Worm (Caenorhabditis elegans) whole organism, early embryonic: ENCODE results near the gene cul-4.

Experiments used
- aly-1 ChIP-seq: sonication (generic microtip); optimal IDR thresholded peaks from 2 replicates; lab custom pipeline; 2016; ENCODE audit warnings: missing genetic modification characterization, missing compliant biosample characterization
- ama-1 ChIP-seq: fragments of 150-350 bp; optimal IDR thresholded peaks from 2 replicates; lab custom pipeline; 2014
- ceh-36 ChIP-seq: sonication (generic microtip); optimal IDR thresholded peaks from 2 replicates; lab custom pipeline; 2016; ENCODE audit warnings: missing genetic modification characterization, inconsistent platforms, missing compliant biosample characterization
- ets-7 ChIP-seq: sonication (generic microtip); optimal IDR thresholded peaks from 2 replicates; lab custom pipeline; 2016; ENCODE audit warnings: missing genotype, missing genetic modification characterization, missing compliant biosample characterization
- flt-1 ChIP-seq: fragments of 200-800 bp; sonication (Bioruptor generic); IDR thresholded peaks from 2 replicates; pipeline ENCODE4 v1.3.6; 2022; ENCODE audit warnings: missing genetic modification characterization, missing compliant biosample characterization
- hmbx-1 ChIP-seq: sonication (generic microtip); optimal IDR thresholded peaks from 2 replicates; lab custom pipeline; 2016; ENCODE audit warnings: mild to moderate bottlenecking, missing genetic modification characterization, missing compliant biosample characterization
- hmg-4 ChIP-seq: fragments of 200-800 bp; sonication (Bioruptor generic); optimal IDR thresholded peaks from 2 replicates; lab custom pipeline; 2018; ENCODE audit warnings: mild to moderate bottlenecking, missing genetic modification characterization, missing compliant biosample characterization
- pes-1 ChIP-seq: fragments of 200-800 bp; sonication (Bioruptor generic); IDR thresholded peaks from 2 replicates; pipeline ENCODE4 v1.3.6; 2022; ENCODE audit warnings: missing genetic modification reagents, missing genetic modification characterization, missing compliant biosample characterization
- sea-1 ChIP-seq: fragments of 200-800 bp; sonication (Bioruptor generic); conservative IDR thresholded peaks from 2 replicates; pipeline ENCODE4 v1.3.6; 2022; ENCODE audit warnings: missing genetic modification characterization, missing compliant biosample characterization
- tbx-37 ChIP-seq: fragments of 200-800 bp; sonication (Bioruptor generic); conservative IDR thresholded peaks from 2 replicates; pipeline ENCODE4 v1.3.6; 2022; ENCODE audit warnings: missing genetic modification reagents, missing genetic modification characterization, missing compliant biosample characterization
- tra-4 ChIP-seq: sonication (generic microtip); optimal IDR thresholded peaks from 2 replicates; lab custom pipeline; 2017; ENCODE audit warnings: missing genetic modification characterization, missing compliant biosample characterization

- TF ChIP-seq aly-1 (tag; lab: Kevin White, UChicago) (no peak), ets-7 (tag; lab: Kevin White, UChicago) (no peak), tra-4 (tag; lab: Kevin White, UChicago) (no peak), ama-1 (lab: Kevin White, UChicago) (no peak), sea-1 (GFP tag; lab: Robert Waterston, UW) (no peak), hmg-4 (GFP tag; lab: Kevin White, UChicago) (no peak), hmbx-1 (no peak), tbx-37 (GFP tag; lab: Robert Waterston, UW) (no peak), pes-1 (no peak), ceh-36 (tag; lab: Kevin White, UChicago) (peak; percentile 12), flt-1 (GFP tag; lab: Robert Waterston, UW) (no peak)
Observed at ce11 chrII:7353027-7353426, 51.1 kb downstream of the cul-4 start.
